Worm (Caenorhabditis elegans): ENCODE results near the gene AH6.17.
A peak's percentile ranks its signal among the peaks of the same experiment; 100 is the strongest.

The AH6.17 gene

ce11 chrII:9487337-9487950 lies 35.5 kb upstream of the AH6.17 start, which contains the start of gene T19H5.4 (continued):
- TF ChIP-seq ceh-8 (GFP tag; optimal IDR thresholded peaks at IDR 0.05) = no peak
- TF ChIP-seq grh-1 (GFP tag; IDR thresholded peaks at IDR 0.05) = peak; percentile 40; the same call in 1 of the 2 replicates
- TF ChIP-seq zip-4 (GFP tag; optimal IDR thresholded peaks at IDR 0.05) = no peak
- no peak for TF ChIP-seq fkh-4 (tag; optimal IDR thresholded peaks at IDR 0.05; ENCODE audit: borderline replicate concordance)
- peak; percentile 65 for TF ChIP-seq elt-2 (tag; optimal IDR thresholded peaks at IDR 0.05)
- TF ChIP-seq nhr-11 (tag; optimal IDR thresholded peaks at IDR 0.05) = no peak
- no peak for TF ChIP-seq unc-62 (GFP tag; optimal IDR thresholded peaks at IDR 0.05)
- TF ChIP-seq nhr-90 (tag; optimal IDR thresholded peaks at IDR 0.05; ENCODE audit: poor library complexity) = peak; percentile 74
- no peak for TF ChIP-seq nhr-77 (tag; optimal IDR thresholded peaks at IDR 0.05)
- TF ChIP-seq lin-35 (GFP tag; optimal IDR thresholded peaks at IDR 0.05) = peak; percentile 15 to 61
- TF ChIP-seq pax-3 (tag; optimal IDR thresholded peaks at IDR 0.05) = no peak
- TF ChIP-seq sox-4 (tag; optimal IDR thresholded peaks at IDR 0.05) = no peak
- TF ChIP-seq fkh-10 (GFP tag; optimal IDR thresholded peaks at IDR 0.05) = no peak
- TF ChIP-seq unc-98 (GFP tag; IDR thresholded peaks at IDR 0.05) = no peak
- TF ChIP-seq nhr-12 (tag; optimal IDR thresholded peaks at IDR 0.05) = no peak
- TF ChIP-seq F16B12.6 (tag; optimal IDR thresholded peaks at IDR 0.05) = no peak
- TF ChIP-seq elt-3 (tag; optimal IDR thresholded peaks at IDR 0.05) = peak in 4 of 6 experiments; percentile 45 to 68 (median 60)
- TF ChIP-seq aly-2 (tag; optimal IDR thresholded peaks at IDR 0.05) = no peak
- no peak for TF ChIP-seq hlh-17 (GFP tag; optimal IDR thresholded peaks at IDR 0.05; ENCODE audit: borderline replicate concordance)
- no peak for TF ChIP-seq tlp-1 (tag; optimal IDR thresholded peaks at IDR 0.05)
- peak; percentile 94 for TF ChIP-seq nhr-85 (tag)
- no peak for TF ChIP-seq snpc-4 (tag; optimal IDR thresholded peaks at IDR 0.05)
- no peak for TF ChIP-seq sup-37 (GFP tag; optimal IDR thresholded peaks at IDR 0.05)
- no peak for TF ChIP-seq ztf-11 (tag; optimal IDR thresholded peaks at IDR 0.05)
- no peak for TF ChIP-seq sptf-1 (tag; optimal IDR thresholded peaks at IDR 0.05)
- no peak for TF ChIP-seq lin-15B (tag; optimal IDR thresholded peaks at IDR 0.05)
- TF ChIP-seq nhr-28 (tag; optimal IDR thresholded peaks at IDR 0.05) = no peak
- peak; percentile 26 for TF ChIP-seq swsn-7 (tag; optimal IDR thresholded peaks at IDR 0.05)
- TF ChIP-seq lir-3 (tag; optimal IDR thresholded peaks at IDR 0.05; ENCODE audit: poor library complexity) = peak; percentile 12
- no peak for TF ChIP-seq unc-30 (tag; optimal IDR thresholded peaks at IDR 0.05)
- peak; percentile 66 for TF ChIP-seq snu-23 (GFP tag; optimal IDR thresholded peaks at IDR 0.05)
- TF ChIP-seq C34B4.2 (tag; optimal IDR thresholded peaks at IDR 0.05) = no peak

ce11 chrII:9489922-9490321 lies 33.0 kb upstream of the AH6.17 start:
- TF ChIP-seq lin-15B (tag; optimal IDR thresholded peaks at IDR 0.05) (no peak), sup-37 (GFP tag; optimal IDR thresholded peaks at IDR 0.05) (no peak), tbx-2 (tag; optimal IDR thresholded peaks at IDR 0.05) (no peak), fkh-8 (tag; optimal IDR thresholded peaks at IDR 0.05) (no peak), jun-1 (tag; optimal IDR thresholded peaks at IDR 0.05) (no peak), mef-2 (tag; optimal IDR thresholded peaks at IDR 0.05) (no peak), ceh-63 (GFP tag; optimal IDR thresholded peaks at IDR 0.05) (no peak), isw-1 (GFP tag; IDR thresholded peaks at IDR 0.05) (no peak), F16B12.6 (tag; optimal IDR thresholded peaks at IDR 0.05) (no peak)

- TF ChIP-seq nhr-20 (tag; optimal IDR thresholded peaks at IDR 0.05) (peak; percentile 61), lsy-2 (tag; optimal IDR thresholded peaks at IDR 0.05) (peak in 1 of 2 experiments; percentile 24), fos-1 (tag; optimal IDR thresholded peaks at IDR 0.05) (no peak), lin-14 (GFP tag; optimal IDR thresholded peaks at IDR 0.05) (peak; percentile 39), nhr-85 (tag) (peak; percentile 84), tbx-2 (tag; optimal IDR thresholded peaks at IDR 0.05) (no peak), nhr-19 (GFP tag; conservative IDR thresholded peaks at IDR 0.05) (peak; percentile 21; the same call in 1 of the 2 replicates), nhr-71 (tag; optimal IDR thresholded peaks at IDR 0.05) (peak; percentile 54)
These were observed 32.4 kb upstream of the AH6.17 start for ce11 chrII:9490589-9490988.

Data from whole organism, L1 larva.